Worm (Caenorhabditis elegans): Measurements from ENCODE around the gene pmk-2.

The pmk-2 gene

DNA sequence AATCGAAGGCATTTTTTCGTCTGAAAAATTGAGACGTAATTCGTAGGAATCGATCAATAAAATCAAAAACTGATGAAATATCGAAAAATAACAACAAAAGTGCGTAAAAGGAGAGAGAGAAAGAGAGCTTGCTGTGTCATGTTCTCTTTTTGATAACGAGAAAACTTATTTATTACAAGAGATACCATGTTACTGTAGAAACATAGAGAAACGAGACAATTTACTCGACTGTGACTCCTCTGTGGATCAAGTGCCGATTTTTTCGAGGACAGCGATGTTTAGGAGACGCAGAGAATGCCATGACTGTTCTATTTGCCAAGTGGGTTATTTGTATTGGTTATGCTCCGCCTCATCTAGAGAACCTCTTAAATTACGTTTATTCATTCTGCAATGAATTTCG, 9.8 kb upstream of the pmk-2 start, which contains the start of gene sph-1:
TSS of gene sph-1 (minus strand) at position 23 of the 400 bp plus-strand sequence.
- TF ChIP-seq nhr-21 (tag; optimal IDR thresholded peaks at IDR 0.05) (peak; percentile 51), ztf-1 (GFP tag; conservative IDR thresholded peaks at IDR 0.05) (no peak), ceh-82 (tag; optimal IDR thresholded peaks at IDR 0.05) (no peak), dmd-4 (tag; optimal IDR thresholded peaks at IDR 0.05) (no peak), nhr-10 (tag; optimal IDR thresholded peaks at IDR 0.05) (no peak), mbf-1 (tag; optimal IDR thresholded peaks at IDR 0.05) (no peak), ZK546.5 (tag; optimal IDR thresholded peaks at IDR 0.05) (no peak), gmeb-1 (tag; optimal IDR thresholded peaks at IDR 0.05) (peak; percentile 36), fos-1 (tag; optimal IDR thresholded peaks at IDR 0.05) (peak; percentile 95), nhr-25 (tag; optimal IDR thresholded peaks at IDR 0.05) (peak; percentile 25), lin-11 (tag; optimal IDR thresholded peaks at IDR 0.05) (no peak), Y55F3AM.14 (GFP tag; optimal IDR thresholded peaks at IDR 0.05) (no peak), egl-27 (tag; optimal IDR thresholded peaks at IDR 0.05) (no peak), nhr-11 (tag; optimal IDR thresholded peaks at IDR 0.05) (no peak), C34F6.9 (tag; optimal IDR thresholded peaks at IDR 0.05) (peak; percentile 24), blmp-1 (tag; optimal IDR thresholded peaks at IDR 0.05; ENCODE audit: insufficient read depth) (no peak), lsy-2 (tag; optimal IDR thresholded peaks at IDR 0.05) (peak in 1 of 2 experiments; percentile 31), crh-2 (tag; optimal IDR thresholded peaks at IDR 0.05) (peak; percentile 61), sma-9 (GFP tag; optimal IDR thresholded peaks at IDR 0.05) (peak; percentile 63), sma-9 (tag; optimal IDR thresholded peaks at IDR 0.05) (no peak), lin-13 (GFP tag; optimal IDR thresholded peaks at IDR 0.05) (peak; percentile 14), skn-1 (tag; optimal IDR thresholded peaks at IDR 0.05) (no peak), nhr-129 (tag; optimal IDR thresholded peaks at IDR 0.05) (peak; percentile 65), sem-4 (tag; optimal IDR thresholded peaks at IDR 0.05) (no peak), ceh-16 (tag; optimal IDR thresholded peaks at IDR 0.05) (no peak), sma-3 (GFP tag; optimal IDR thresholded peaks at IDR 0.05) (peak; percentile 3), unc-39 (tag; optimal IDR thresholded peaks at IDR 0.05) (no peak), elt-3 (tag; optimal IDR thresholded peaks at IDR 0.05) (no peak), mab-5 (tag; optimal IDR thresholded peaks at IDR 0.05) (no peak), F13H6.1 (tag; optimal IDR thresholded peaks at IDR 0.05) (peak; percentile 34), ama-1 (optimal IDR thresholded peaks at IDR 0.05) (no peak), ztf-4 (tag; optimal IDR thresholded peaks at IDR 0.05) (peak; percentile 39), aly-2 (tag; optimal IDR thresholded peaks at IDR 0.05) (no peak), nhr-23 (tag; optimal IDR thresholded peaks at IDR 0.05) (no peak), nhr-77 (tag; optimal IDR thresholded peaks at IDR 0.05) (no peak), unc-55 (GFP tag; optimal IDR thresholded peaks at IDR 0.05) (no peak)

DNA sequence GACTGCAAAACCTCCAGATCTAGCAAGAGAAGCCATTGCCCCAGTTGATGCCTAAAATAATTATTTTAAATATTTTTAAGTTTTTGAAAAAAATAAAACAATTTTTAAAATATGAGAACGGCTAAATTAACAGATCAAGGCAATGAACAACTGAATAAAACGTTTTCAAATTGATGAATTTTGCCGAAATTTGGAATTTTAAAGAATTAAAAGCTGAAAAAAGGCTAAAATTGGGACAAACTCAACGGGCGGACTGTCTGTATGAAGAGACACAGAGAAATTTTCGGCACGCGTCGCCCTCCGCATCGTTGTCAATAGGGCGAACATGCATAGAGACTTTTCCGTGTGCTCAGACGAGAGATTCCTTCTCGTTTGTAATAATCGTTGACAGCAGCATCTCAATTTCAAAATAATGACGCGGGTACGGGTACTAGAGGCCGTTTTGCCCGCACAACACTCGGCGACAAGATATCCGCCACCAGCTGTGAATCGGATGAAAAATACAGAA, 7.2 kb upstream of the pmk-2 start, which contains the start of the genes isp-1 and islo-1:
TSS of gene isp-1 (minus strand) at position 51 of the 508 bp plus-strand sequence.
TSS of gene islo-1 (plus strand) at position 385 of the 508 bp plus-strand sequence.
- TF ChIP-seq F13H6.1 (tag; optimal IDR thresholded peaks at IDR 0.05) (peak; percentile 43), crh-2 (tag; optimal IDR thresholded peaks at IDR 0.05) (peak; percentile 58), ceh-16 (tag; optimal IDR thresholded peaks at IDR 0.05) (no peak), lsy-2 (tag; optimal IDR thresholded peaks at IDR 0.05) (peak in 1 of 2 experiments; percentile 69), nhr-129 (tag; optimal IDR thresholded peaks at IDR 0.05) (peak; percentile 80), mdl-1 (tag; optimal IDR thresholded peaks at IDR 0.05) (peak in 1 of 2 experiments; percentile 44), C34F6.9 (tag; optimal IDR thresholded peaks at IDR 0.05) (peak; percentile 81), unc-55 (GFP tag; optimal IDR thresholded peaks at IDR 0.05) (peak; percentile 76), elt-3 (tag; optimal IDR thresholded peaks at IDR 0.05) (no peak), lin-11 (tag; optimal IDR thresholded peaks at IDR 0.05) (peak; percentile 36), mbf-1 (tag; optimal IDR thresholded peaks at IDR 0.05) (no peak), sma-9 (GFP tag; optimal IDR thresholded peaks at IDR 0.05) (peak; percentile 6), sma-9 (tag; optimal IDR thresholded peaks at IDR 0.05) (no peak), fos-1 (tag; optimal IDR thresholded peaks at IDR 0.05) (peak; percentile 45), nhr-25 (tag; optimal IDR thresholded peaks at IDR 0.05) (peak; percentile 20), sem-4 (tag; optimal IDR thresholded peaks at IDR 0.05) (no peak), blmp-1 (tag; optimal IDR thresholded peaks at IDR 0.05; ENCODE audit: insufficient read depth) (no peak), ztf-4 (tag; optimal IDR thresholded peaks at IDR 0.05) (no peak), ztf-1 (GFP tag; conservative IDR thresholded peaks at IDR 0.05) (no peak)

ce11 chrIV:8136548-8136947, 6.8 kb upstream of the pmk-2 start:
- TF ChIP-seq sma-3 (GFP tag; optimal IDR thresholded peaks at IDR 0.05) (no peak), mbf-1 (tag; optimal IDR thresholded peaks at IDR 0.05) (no peak), unc-62 (GFP tag; optimal IDR thresholded peaks at IDR 0.05) (no peak), ztf-4 (tag; optimal IDR thresholded peaks at IDR 0.05) (no peak), F13H6.1 (tag; optimal IDR thresholded peaks at IDR 0.05) (no peak), nhr-237 (tag; optimal IDR thresholded peaks at IDR 0.05) (no peak), mdl-1 (tag; optimal IDR thresholded peaks at IDR 0.05) (no peak), nhr-25 (tag; optimal IDR thresholded peaks at IDR 0.05) (no peak), ztf-1 (GFP tag; conservative IDR thresholded peaks at IDR 0.05) (no peak), ama-1 (optimal IDR thresholded peaks at IDR 0.05) (no peak), dmd-4 (tag; optimal IDR thresholded peaks at IDR 0.05) (no peak), nhr-129 (tag; optimal IDR thresholded peaks at IDR 0.05) (no peak), R02D3.7 (tag; optimal IDR thresholded peaks at IDR 0.05) (no peak)

Measured in whole organism, L2 larva.